Worm (Caenorhabditis elegans) whole organism, L2 larva: ENCODE measurements around the gene K10B4.1.

Source experiments
- C34F6.9 ChIP-seq: fragments of 150-350 bp; optimal IDR thresholded peaks from 2 replicates; lab custom pipeline; 2014; ENCODE audit warnings: missing biosample characterization, missing genetic modification characterization
- F13H6.1 ChIP-seq: sonication (generic microtip); optimal IDR thresholded peaks from 2 replicates; lab custom pipeline; 2016; ENCODE audit warnings: missing genetic modification characterization, missing compliant biosample characterization
- R02D3.7 ChIP-seq: fragments of 150-350 bp; optimal IDR thresholded peaks from 2 replicates; lab custom pipeline; 2014; ENCODE audit warnings: missing biosample characterization, missing genetic modification characterization
- ZK546.5 ChIP-seq: sonication (generic microtip); optimal IDR thresholded peaks from 2 replicates; lab custom pipeline; 2017; ENCODE audit warnings: missing biosample characterization, missing genetic modification characterization
- alr-1 ChIP-seq: fragments of 150-350 bp; optimal IDR thresholded peaks from 2 replicates; lab custom pipeline; 2014; ENCODE audit warnings: missing biosample characterization, missing genetic modification characterization
- aly-2 ChIP-seq: fragments of 150-350 bp; optimal IDR thresholded peaks from 2 replicates; lab custom pipeline; 2014; ENCODE audit warnings: missing biosample characterization, missing genetic modification characterization
- ama-1 ChIP-seq: fragments of 150-350 bp; optimal IDR thresholded peaks from 2 replicates; lab custom pipeline; 2018; ENCODE audit warnings: inconsistent platforms
- blmp-1 ChIP-seq: sonication (generic microtip); optimal IDR thresholded peaks from 2 replicates; lab custom pipeline; 2017; ENCODE audit warnings: missing genetic modification characterization, mild to moderate bottlenecking, missing compliant biosample characterization, antibody characterized with exemption, moderate library complexity; ENCODE audit not compliant: insufficient read depth
- ceh-16 ChIP-seq: fragments of 150-350 bp; optimal IDR thresholded peaks from 2 replicates; lab custom pipeline; 2014; ENCODE audit warnings: missing biosample characterization, missing genetic modification characterization
- dmd-4 ChIP-seq: sonication (generic microtip); optimal IDR thresholded peaks from 2 replicates; lab custom pipeline; 2017; ENCODE audit warnings: missing biosample characterization, missing genetic modification characterization
- egl-27 ChIP-seq: sonication (generic microtip); optimal IDR thresholded peaks from 3 replicates; lab custom pipeline; 2017; ENCODE audit warnings: missing biosample characterization, missing genetic modification reagents, missing genetic modification characterization
- gmeb-1 ChIP-seq: fragments of 150-350 bp; optimal IDR thresholded peaks from 2 replicates; lab custom pipeline; 2014; ENCODE audit warnings: missing biosample characterization, missing genetic modification characterization
- lin-11 ChIP-seq: fragments of 150-350 bp; sonication (generic microtip); optimal IDR thresholded peaks from 2 replicates; lab custom pipeline; 2014; ENCODE audit warnings: missing biosample characterization, missing genetic modification characterization, inconsistent platforms, mixed read lengths
- lin-39 ChIP-seq: fragments of 150-350 bp; optimal IDR thresholded peaks from 2 replicates; lab custom pipeline; 2014; ENCODE audit warnings: missing biosample characterization, missing genetic modification reagents, missing genetic modification characterization
- lsy-2 ChIP-seq, 2 experiments: fragments of 150-350 bp in 1 of 2; sonication (generic microtip) in 1 of 2; optimal IDR thresholded peaks; 2 replicates each; lab custom pipeline; 2014 to 2017; ENCODE audit warnings: missing biosample characterization in 2 of 2, missing genetic modification characterization in 2 of 2
- mab-5 ChIP-seq: fragments of 150-350 bp; optimal IDR thresholded peaks from 2 replicates; lab custom pipeline; 2014; ENCODE audit warnings: missing biosample characterization, missing genetic modification characterization
- mbf-1 ChIP-seq: sonication (generic microtip); optimal IDR thresholded peaks from 2 replicates; lab custom pipeline; 2017; ENCODE audit warnings: missing biosample characterization, missing genetic modification characterization
- mdl-1 ChIP-seq, 2 experiments: fragments of 150-350 bp in 1 of 2; sonication (generic microtip) in 1 of 2; optimal IDR thresholded peaks; 2 replicates each; lab custom pipeline; 2017; ENCODE audit warnings: missing biosample characterization in 2 of 2, missing genetic modification characterization in 2 of 2
- nhr-10 ChIP-seq: sonication (generic microtip); optimal IDR thresholded peaks from 2 replicates; lab custom pipeline; 2017; ENCODE audit warnings: missing biosample characterization, missing genetic modification characterization
- nhr-11 ChIP-seq: fragments of 150-350 bp; optimal IDR thresholded peaks from 2 replicates; lab custom pipeline; 2014; ENCODE audit warnings: missing biosample characterization, missing genetic modification characterization
- nhr-21 ChIP-seq: fragments of 150-350 bp; optimal IDR thresholded peaks from 2 replicates; lab custom pipeline; 2014; ENCODE audit warnings: missing biosample characterization, missing genetic modification characterization
- nhr-237 ChIP-seq: fragments of 150-350 bp; optimal IDR thresholded peaks from 2 replicates; lab custom pipeline; 2014; ENCODE audit warnings: missing biosample characterization, missing genetic modification characterization
- nhr-6 ChIP-seq: fragments of 150-350 bp; optimal IDR thresholded peaks from 2 replicates; lab custom pipeline; 2014; ENCODE audit warnings: missing biosample characterization, missing genetic modification characterization
- nhr-77 ChIP-seq: fragments of 150-350 bp; optimal IDR thresholded peaks from 2 replicates; lab custom pipeline; 2014; ENCODE audit warnings: missing biosample characterization, missing genetic modification characterization
- sem-4 ChIP-seq: fragments of 150-350 bp; optimal IDR thresholded peaks from 2 replicates; lab custom pipeline; 2014; ENCODE audit warnings: missing biosample characterization, missing genetic modification reagents, missing genetic modification characterization
- skn-1 ChIP-seq: sonication (generic microtip); optimal IDR thresholded peaks from 2 replicates; lab custom pipeline; 2017; ENCODE audit warnings: missing biosample characterization, missing genetic modification characterization
- sma-9 ChIP-seq, 2 experiments: fragments of 150-350 bp in 1 of 2; sonication (generic microtip) in 1 of 2; optimal IDR thresholded peaks; 2 replicates each; lab custom pipeline; 2014 to 2016; ENCODE audit warnings: missing genetic modification characterization in 2 of 2, mild to moderate bottlenecking in 1 of 2, missing biosample characterization in 1 of 2, missing compliant biosample characterization in 1 of 2, missing genetic modification reagents in 1 of 2, moderate library complexity in 1 of 2
- snpc-4 ChIP-seq: fragments of 150-350 bp; optimal IDR thresholded peaks from 2 replicates; lab custom pipeline; 2014; ENCODE audit warnings: missing biosample characterization, missing genetic modification characterization
- unc-55 ChIP-seq: fragments of 150-350 bp; sonication (generic microtip); optimal IDR thresholded peaks from 3 replicates; lab custom pipeline; 2014; ENCODE audit warnings: missing biosample characterization, missing genetic modification reagents, missing genetic modification characterization
- unc-62 ChIP-seq: fragments of 150-350 bp; optimal IDR thresholded peaks from 2 replicates; lab custom pipeline; 2014; ENCODE audit warnings: missing biosample characterization, missing genetic modification reagents, missing genetic modification characterization
- zag-1 ChIP-seq: fragments of 150-350 bp; optimal IDR thresholded peaks from 2 replicates; lab custom pipeline; 2014; ENCODE audit warnings: missing biosample characterization, missing genetic modification characterization
- ztf-1 ChIP-seq: fragments of 200-800 bp; sonication (Bioruptor generic); conservative IDR thresholded peaks from 2 replicates; pipeline ENCODE4 v1.3.6; 2022; ENCODE audit warnings: missing genetic modification characterization, missing compliant biosample characterization
- ztf-4 ChIP-seq: fragments of 150-350 bp; optimal IDR thresholded peaks from 2 replicates; lab custom pipeline; 2014; ENCODE audit warnings: missing biosample characterization, missing genetic modification characterization

Gene K10B4.1

ce11 chrII:135166-135565 lies at the start of gene K10B4.1:
TSS of gene K10B4.1 (plus strand) at chrII:135466.
- TF ChIP-seq lin-11 (tag; lab: Kevin White, UChicago), result no peak
- TF ChIP-seq R02D3.7 (tag; lab: Kevin White, UChicago), result no peak
- TF ChIP-seq mdl-1 (tag; optimal IDR thresholded peaks at IDR 0.05; lab: Kevin White, UChicago), result no peak
- no peak for TF ChIP-seq nhr-237 (tag; lab: Kevin White, UChicago)
- TF ChIP-seq egl-27 (tag; lab: Kevin White, UChicago), result no peak
- no peak for TF ChIP-seq blmp-1 (tag; lab: Kevin White, UChicago)
- TF ChIP-seq dmd-4 (tag; lab: Kevin White, UChicago), result no peak
- no peak for TF ChIP-seq nhr-77 (tag; lab: Kevin White, UChicago)
- no peak for TF ChIP-seq ceh-16 (tag; lab: Kevin White, UChicago)
- no peak for TF ChIP-seq skn-1 (tag; lab: Kevin White, UChicago)
- no peak for TF ChIP-seq ztf-1 (GFP tag; lab: Robert Waterston, UW)
- no peak for TF ChIP-seq lin-39 (tag; lab: Kevin White, UChicago)
- no peak for TF ChIP-seq alr-1 (tag; lab: Kevin White, UChicago)
- no peak for TF ChIP-seq ama-1 (lab: Kevin White, UChicago)
- TF ChIP-seq unc-55 (GFP tag; lab: Kevin White, UChicago), result no peak
- no peak for TF ChIP-seq lsy-2 (tag; optimal IDR thresholded peaks at IDR 0.05; lab: Kevin White, UChicago)

- TF ChIP-seq nhr-11 (no peak), lsy-2 (tag; optimal IDR thresholded peaks at IDR 0.05; lab: Kevin White, UChicago) (no peak), unc-55 (GFP tag; lab: Kevin White, UChicago) (no peak), sem-4 (no peak), C34F6.9 (tag; lab: Kevin White, UChicago) (no peak), ama-1 (lab: Kevin White, UChicago) (no peak), dmd-4 (tag; lab: Kevin White, UChicago) (no peak), ztf-1 (GFP tag; lab: Robert Waterston, UW) (no peak), nhr-10 (tag; lab: Kevin White, UChicago) (no peak), egl-27 (tag; lab: Kevin White, UChicago) (no peak), ztf-4 (tag; lab: Kevin White, UChicago) (no peak), alr-1 (tag; lab: Kevin White, UChicago) (no peak), mdl-1 (tag; optimal IDR thresholded peaks at IDR 0.05; lab: Kevin White, UChicago) (no peak), F13H6.1 (no peak), sma-9 (GFP tag; optimal IDR thresholded peaks at IDR 0.05; lab: Kevin White, UChicago) (no peak), sma-9 (tag; optimal IDR thresholded peaks at IDR 0.05; lab: Kevin White, UChicago) (no peak), mbf-1 (tag; lab: Kevin White, UChicago) (no peak), ZK546.5 (tag; lab: Kevin White, UChicago) (no peak)
Measured at ce11 chrII:86794-87193, 48.5 kb upstream of the K10B4.1 start.

- TF ChIP-seq ZK546.5 (tag; lab: Kevin White, UChicago) (no peak), ceh-16 (tag; lab: Kevin White, UChicago) (no peak), dmd-4 (tag; lab: Kevin White, UChicago) (no peak), snpc-4 (tag; lab: Kevin White, UChicago) (no peak), nhr-11 (no peak), ama-1 (lab: Kevin White, UChicago) (no peak)
Measured at ce11 chrII:87937-88336, 47.3 kb upstream of the K10B4.1 start.

- TF ChIP-seq mbf-1 (tag; lab: Kevin White, UChicago), result no peak
- TF ChIP-seq mab-5, result no peak
- no peak for TF ChIP-seq unc-62
- no peak for TF ChIP-seq gmeb-1 (tag; lab: Kevin White, UChicago)
- no peak for TF ChIP-seq nhr-6 (tag; lab: Kevin White, UChicago)
- no peak for TF ChIP-seq blmp-1 (tag; lab: Kevin White, UChicago)
- no peak for TF ChIP-seq lin-11 (tag; lab: Kevin White, UChicago)
- TF ChIP-seq nhr-21 (tag; lab: Kevin White, UChicago), result no peak
- TF ChIP-seq unc-55 (GFP tag; lab: Kevin White, UChicago), result no peak
- TF ChIP-seq dmd-4 (tag; lab: Kevin White, UChicago), result no peak
- TF ChIP-seq zag-1 (tag; lab: Kevin White, UChicago), result no peak
- no peak for TF ChIP-seq nhr-10 (tag; lab: Kevin White, UChicago)
- no peak for TF ChIP-seq aly-2 (tag; lab: Kevin White, UChicago)
- no peak for TF ChIP-seq ama-1 (lab: Kevin White, UChicago)
- TF ChIP-seq, all 48 proteins: peak for 0
Measured at ce11 chrII:91419-91818, 43.8 kb upstream of the K10B4.1 start, which contains the start of gene mcat-1. TSS of gene mcat-1 (minus strand) at chrII:91519.
